Fruit fly (Drosophila melanogaster) whole organism: ENCODE data around the gene CG9281.

Experiments used
- CG8478 ChIP-seq: fragments of >200 bp; optimal IDR thresholded peaks from 2 replicates; lab custom pipeline; 2018; ENCODE audit warnings: inconsistent platforms
- Dll ChIP-seq: fragments of >200 bp; optimal IDR thresholded peaks from 2 replicates; lab custom pipeline; 2017
- EcR ChIP-seq, 2 experiments: fragments of >200 bp; optimal IDR thresholded peaks; 2 replicates each; lab custom pipeline; 2017; ENCODE audit warnings: missing biosample characterization in 2 of 2, missing genetic modification characterization in 2 of 2, missing genetic modification reagents in 2 of 2
- pan ChIP-seq: fragments of >200 bp; optimal IDR thresholded peaks from 2 replicates; lab custom pipeline; 2017
- psq ChIP-seq: fragments of >200 bp; optimal IDR thresholded peaks from 2 replicates; lab custom pipeline; 2017
- usp ChIP-seq: fragments of >200 bp; optimal IDR thresholded peaks from 2 replicates; lab custom pipeline; 2017; ENCODE audit warnings: missing biosample characterization, missing genetic modification characterization, mixed read lengths

CG9281 gene

DNA sequence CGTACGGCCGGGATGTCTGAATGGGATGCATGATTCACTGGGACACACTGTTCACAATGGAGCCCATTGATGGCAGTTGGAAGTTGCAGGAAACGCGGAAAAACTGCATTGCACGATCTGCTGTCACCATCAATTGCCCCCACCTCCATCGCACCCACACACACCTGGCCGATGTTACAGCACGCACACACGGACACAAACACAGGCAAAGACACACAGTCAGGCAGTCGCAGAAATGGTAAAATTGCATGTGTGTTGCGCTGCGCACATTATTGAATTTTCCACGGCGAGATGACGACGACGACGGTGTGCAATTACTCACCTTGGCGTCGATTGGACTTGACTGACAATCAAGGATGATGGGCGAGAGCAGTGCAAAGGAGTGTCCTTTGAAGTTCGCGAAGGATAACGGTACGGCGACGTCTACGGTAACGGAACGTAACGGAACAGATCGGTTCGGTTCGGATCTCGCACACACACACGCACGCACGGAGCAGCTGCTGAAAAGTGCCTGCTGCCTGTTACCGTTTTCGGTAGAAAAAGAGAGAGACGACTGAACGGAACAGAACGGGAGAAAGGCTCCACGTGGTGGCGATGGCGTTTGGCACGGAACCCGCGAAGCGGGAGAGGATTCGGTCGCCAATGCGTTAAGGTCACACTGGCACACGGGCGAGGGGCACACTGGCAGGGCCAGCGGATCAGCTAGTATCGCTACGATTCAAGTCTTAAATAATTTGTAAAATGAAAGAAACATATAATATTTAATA, at the start of gene CG9281, which contains the start of gene CG15601:
Gene CG9281 (minus strand): TSS at position 556 of the 767 bp plus-strand sequence.
Gene CG15601 (plus strand): TSS at position 664 of the 767 bp plus-strand sequence.
- TF ChIP-seq CG8478 (lab: Kevin White, UChicago) (peak; percentile 52), pan (lab: Kevin White, UChicago) (no peak)

dm6 chrX:15759752-15760446, 49.6 kb upstream of the CG9281 start:
- TF ChIP-seq CG8478 (lab: Kevin White, UChicago) (no peak), pan (lab: Kevin White, UChicago) (peak; percentile 32), Dll (lab: Kevin White, UChicago) (no peak)

dm6 chrX:15758692-15759240, 48.4 kb upstream of the CG9281 start:
- TF ChIP-seq pan (lab: Kevin White, UChicago) (no peak), usp (GFP tag; lab: Kevin White, UChicago) (no peak), CG8478 (lab: Kevin White, UChicago) (no peak)

- TF ChIP-seq usp (GFP tag; lab: Kevin White, UChicago) = no peak
- no peak for TF ChIP-seq CG8478 (lab: Kevin White, UChicago)
- no peak for TF ChIP-seq Dll (lab: Kevin White, UChicago)
- TF ChIP-seq psq (lab: Kevin White, UChicago) = no peak
- TF ChIP-seq pan (lab: Kevin White, UChicago) = no peak
- TF ChIP-seq EcR (GFP tag; optimal IDR thresholded peaks at IDR 0.05; lab: Kevin White, UChicago) = no peak
Measured at dm6 chrX:15756018-15756417, 45.7 kb upstream of the CG9281 start, which contains the start of gene CG8260. CG8260 (plus strand) TSS chrX:15756318.

- TF ChIP-seq psq (lab: Kevin White, UChicago) = no peak
- TF ChIP-seq usp (GFP tag; lab: Kevin White, UChicago) = no peak
- TF ChIP-seq Dll (lab: Kevin White, UChicago) = no peak
- no peak for TF ChIP-seq pan (lab: Kevin White, UChicago)
- TF ChIP-seq CG8478 (lab: Kevin White, UChicago) = no peak
- no peak for TF ChIP-seq EcR (GFP tag; optimal IDR thresholded peaks at IDR 0.05; lab: Kevin White, UChicago)
Measured at dm6 chrX:15748945-15749344, 38.6 kb upstream of the CG9281 start, which contains the start of gene Mvd. Mvd (plus strand) TSS chrX:15749166.

DNA sequence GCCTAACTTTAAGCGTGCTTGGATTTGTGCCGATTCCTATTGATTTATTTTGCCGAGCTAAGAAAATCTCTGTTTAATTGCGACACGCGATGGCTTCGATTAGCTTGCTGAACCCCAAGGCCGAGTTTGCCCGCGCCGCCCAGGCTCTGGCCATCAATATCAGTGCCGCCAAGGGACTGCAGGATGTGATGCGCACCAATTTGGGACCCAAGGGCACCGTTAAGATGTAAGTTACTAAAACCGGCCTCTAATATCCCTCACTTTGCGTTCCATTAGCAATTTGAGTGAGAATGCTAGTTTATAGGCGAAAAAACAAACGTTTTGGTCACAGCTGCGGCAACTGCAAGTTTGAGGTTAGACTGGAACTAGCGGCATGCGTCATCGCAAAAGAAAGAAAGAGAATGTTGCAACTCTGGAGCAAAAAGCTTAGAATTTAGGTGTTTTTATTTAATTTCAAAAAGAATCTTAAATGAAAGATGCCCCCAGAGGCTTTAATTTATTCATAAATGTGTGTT, 36.4 kb upstream of the CG9281 start:
- no peak for TF ChIP-seq EcR (GFP tag; optimal IDR thresholded peaks at IDR 0.05; lab: Kevin White, UChicago)
- TF ChIP-seq pan (lab: Kevin White, UChicago) = no peak

DNA sequence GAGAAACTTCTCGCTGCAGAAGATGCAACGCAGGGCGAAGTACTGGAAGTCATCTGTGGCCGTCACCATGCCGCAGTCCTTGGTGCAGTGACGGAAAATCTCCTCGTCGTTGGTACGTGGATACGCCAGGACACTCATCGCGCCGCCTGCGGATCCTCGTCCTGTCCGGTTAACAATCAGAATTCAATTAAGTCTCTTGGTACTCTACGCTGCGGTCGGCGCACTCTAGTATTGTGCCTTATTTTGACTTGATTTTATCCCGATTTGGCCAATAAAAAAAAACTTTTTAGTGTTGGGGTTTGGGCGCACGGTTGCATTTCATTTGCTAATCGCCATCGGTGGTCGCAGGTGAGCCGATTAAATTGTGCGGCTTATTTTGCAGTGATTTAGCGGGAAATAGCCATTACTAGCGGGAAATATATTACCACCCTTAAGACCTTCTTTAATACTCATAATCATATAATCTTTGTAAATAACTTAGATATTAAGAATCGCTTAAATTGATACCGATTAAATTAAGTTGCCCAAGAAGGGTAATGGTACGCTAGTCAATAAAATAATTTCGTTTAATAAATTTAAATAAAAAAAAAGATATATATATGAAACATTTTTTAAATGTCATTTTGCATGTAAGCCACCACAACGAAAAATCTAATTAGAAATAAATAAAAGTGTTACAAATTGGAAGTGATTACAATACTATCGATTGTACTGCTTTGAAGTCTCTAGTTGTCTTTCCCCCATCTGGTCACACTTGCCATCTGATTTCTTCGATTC, 35.8 kb upstream of the CG9281 start, which contains the start of the genes CG8944 and CCT6:
Gene CG8944 (minus strand): TSS at position 327 of the 777 bp plus-strand sequence.
Gene CCT6 (plus strand): TSS at position 744 of the 777 bp plus-strand sequence.
- no peak for TF ChIP-seq EcR (GFP tag; optimal IDR thresholded peaks at IDR 0.05; lab: Kevin White, UChicago)
- TF ChIP-seq usp (GFP tag; lab: Kevin White, UChicago) = no peak
- no peak for TF ChIP-seq CG8478 (lab: Kevin White, UChicago)
- TF ChIP-seq pan (lab: Kevin White, UChicago) = no peak
- no peak for TF ChIP-seq psq (lab: Kevin White, UChicago)
- TF ChIP-seq Dll (lab: Kevin White, UChicago) = no peak

DNA sequence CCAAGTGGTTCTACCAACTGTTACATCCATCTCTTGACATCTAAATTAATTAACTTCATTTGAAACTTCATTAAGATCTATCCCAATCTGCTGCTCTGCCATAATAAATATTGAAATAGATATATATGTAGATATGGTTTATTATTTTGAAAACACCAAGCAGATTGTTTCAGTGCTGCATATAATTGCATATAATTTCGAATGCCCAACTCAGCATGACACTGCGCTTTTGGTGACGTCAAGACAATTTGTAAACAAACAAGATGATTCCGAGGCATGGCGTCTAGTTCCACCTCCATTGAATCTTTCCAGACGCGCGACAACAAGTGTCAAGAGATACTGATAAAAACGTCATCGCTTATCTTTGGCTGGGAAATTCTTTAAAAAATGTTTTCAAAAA, 30.5 kb upstream of the CG9281 start:
- TF ChIP-seq EcR (GFP tag; optimal IDR thresholded peaks at IDR 0.05; lab: Kevin White, UChicago) (no peak), psq (lab: Kevin White, UChicago) (no peak), Dll (lab: Kevin White, UChicago) (no peak)

DNA sequence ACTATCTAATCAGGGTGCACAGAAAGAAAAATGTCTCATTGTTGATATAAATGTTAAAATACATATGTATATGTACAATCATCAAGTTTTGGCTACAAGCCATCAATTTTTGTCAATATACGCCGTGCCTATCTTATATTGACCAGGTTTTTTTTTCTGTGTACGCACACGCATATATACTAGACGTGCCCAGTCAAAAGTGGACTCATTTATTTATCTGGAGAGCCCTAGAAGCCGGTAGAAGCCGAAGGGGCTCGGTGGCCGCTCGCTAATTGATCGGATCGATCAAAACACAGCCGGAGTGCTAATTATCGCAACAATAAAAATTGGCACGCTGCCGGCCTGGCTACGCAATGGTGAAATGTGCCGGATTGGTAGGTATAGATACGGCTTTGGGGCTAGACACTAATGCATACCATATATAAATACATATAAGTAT, 30.0 kb upstream of the CG9281 start:
- no peak for TF ChIP-seq psq (lab: Kevin White, UChicago)
- TF ChIP-seq Dll (lab: Kevin White, UChicago) = no peak
- no peak for TF ChIP-seq CG8478 (lab: Kevin White, UChicago)
- TF ChIP-seq usp (GFP tag; lab: Kevin White, UChicago) = no peak
- TF ChIP-seq EcR (GFP tag; optimal IDR thresholded peaks at IDR 0.05; lab: Kevin White, UChicago) = no peak
- no peak for TF ChIP-seq pan (lab: Kevin White, UChicago)

DNA sequence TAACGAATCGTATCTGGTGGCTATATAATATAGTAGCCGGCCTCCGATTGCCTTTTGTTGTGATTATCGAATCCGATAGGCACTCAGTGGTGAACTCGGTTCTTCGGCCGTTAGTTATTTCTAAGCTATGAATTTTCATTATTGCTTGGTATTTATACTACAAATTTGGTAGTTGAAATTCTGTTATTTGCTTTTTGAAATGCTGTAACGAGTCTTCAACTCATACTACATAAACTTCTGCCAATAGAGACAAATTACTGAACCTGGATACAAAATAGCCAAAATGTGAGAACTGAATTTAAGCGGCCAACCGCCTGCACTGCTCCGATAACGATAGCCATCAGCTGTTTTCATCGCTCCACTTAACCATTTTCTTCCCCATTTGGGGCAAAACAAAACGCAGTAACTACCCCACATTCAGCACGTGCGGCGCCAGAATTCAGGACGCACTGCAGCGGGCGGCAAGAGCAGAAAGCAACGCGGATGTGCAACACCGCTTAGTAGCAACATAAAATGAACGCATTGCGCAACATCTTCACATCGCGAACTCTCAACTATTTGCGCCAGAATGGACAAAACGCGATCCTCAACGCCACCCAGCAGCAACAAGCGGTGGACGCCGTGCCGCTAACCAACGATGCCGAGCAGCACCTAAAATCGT, 28.7 kb upstream of the CG9281 start, which contains the start of the genes CG11679 and CG8206:
Gene CG11679 (minus strand): TSS at position 65 of the 661 bp plus-strand sequence.
Gene CG8206 (plus strand): TSS at position 341 of the 661 bp plus-strand sequence.
- no peak for TF ChIP-seq psq (lab: Kevin White, UChicago)
- no peak for TF ChIP-seq CG8478 (lab: Kevin White, UChicago)
- TF ChIP-seq usp (GFP tag; lab: Kevin White, UChicago) = no peak
- TF ChIP-seq pan (lab: Kevin White, UChicago) = no peak
- TF ChIP-seq Dll (lab: Kevin White, UChicago) = no peak
- no peak for TF ChIP-seq EcR (GFP tag; optimal IDR thresholded peaks at IDR 0.05; lab: Kevin White, UChicago)
